Worm (Caenorhabditis elegans): ENCODE measurements around the gene F23B12.1.

The F23B12.1 gene

ce11 chrV:14440841-14441240, 11.9 kb downstream of the F23B12.1 start, which contains the start of gene F23B12.4:
TSS of gene F23B12.4 (plus strand) at chrV:14441141.
- TF ChIP-seq zip-11 (GFP tag; IDR thresholded peaks at IDR 0.05) (no peak), madf-9 (GFP tag; conservative IDR thresholded peaks at IDR 0.05) (no peak), F49E8.2 (tag; optimal IDR thresholded peaks at IDR 0.05; ENCODE audit: borderline replicate concordance) (no peak), zip-2 (tag; optimal IDR thresholded peaks at IDR 0.05) (no peak), unc-130 (GFP tag; optimal IDR thresholded peaks at IDR 0.05) (no peak), mxl-3 (GFP tag; optimal IDR thresholded peaks at IDR 0.05) (no peak), hmg-1.1 (GFP tag; IDR thresholded peaks at IDR 0.05) (no peak), hif-1 (tag; optimal IDR thresholded peaks at IDR 0.05) (no peak), gei-8 (GFP tag; optimal IDR thresholded peaks at IDR 0.05) (no peak), hlh-11 (tag; optimal IDR thresholded peaks at IDR 0.05) (no peak), nhr-11 (tag; optimal IDR thresholded peaks at IDR 0.05) (no peak), T26A8.4 (GFP tag; IDR thresholded peaks at IDR 0.05) (no peak), fkh-10 (GFP tag; optimal IDR thresholded peaks at IDR 0.05) (no peak), Y48G9A.11 (GFP tag; IDR thresholded peaks at IDR 0.05) (no peak), F37D6.2 (tag; optimal IDR thresholded peaks at IDR 0.05) (no peak), ZK546.5 (tag; optimal IDR thresholded peaks at IDR 0.05) (no peak), fos-1 (tag; optimal IDR thresholded peaks at IDR 0.05) (no peak)

- TF ChIP-seq mes-2 (tag; optimal IDR thresholded peaks at IDR 0.05; ENCODE audit: poor library complexity, severe bottlenecking) = peak; percentile 53
These were observed 14.6 kb downstream of the F23B12.1 start for ce11 chrV:14443471-14444015.

- no peak for TF ChIP-seq nhr-76 (tag; optimal IDR thresholded peaks at IDR 0.05)
- TF ChIP-seq set-16 (GFP tag; IDR thresholded peaks at IDR 0.05) = peak; percentile 51
These were observed 17.5 kb downstream of the F23B12.1 start for ce11 chrV:14446453-14446852.

- TF ChIP-seq gei-8 (GFP tag; optimal IDR thresholded peaks at IDR 0.05) = no peak
- peak; percentile 24 for TF ChIP-seq dve-1 (tag; optimal IDR thresholded peaks at IDR 0.05; ENCODE audit: insufficient read depth)
- TF ChIP-seq daf-16 (GFP tag; optimal IDR thresholded peaks at IDR 0.05) = no peak
- TF ChIP-seq daf-16 (tag; optimal IDR thresholded peaks at IDR 0.05) = peak; percentile 23
- no peak for TF ChIP-seq daf-12 (tag; optimal IDR thresholded peaks at IDR 0.05)
- TF ChIP-seq nhr-6 (tag; optimal IDR thresholded peaks at IDR 0.05) = peak; percentile 48
- peak; percentile 95 for TF ChIP-seq T20F7.1 (GFP tag; optimal IDR thresholded peaks at IDR 0.05)
- TF ChIP-seq hlh-11 (tag; optimal IDR thresholded peaks at IDR 0.05) = peak; percentile 44
- peak; percentile 74 for TF ChIP-seq pqm-1 (tag; optimal IDR thresholded peaks at IDR 0.05)
- peak; percentile 56 for TF ChIP-seq dmd-6 (GFP tag; IDR thresholded peaks at IDR 0.05)
- peak; percentile 19 for TF ChIP-seq mes-2 (tag; optimal IDR thresholded peaks at IDR 0.05; ENCODE audit: poor library complexity, severe bottlenecking)
- peak; percentile 68 for TF ChIP-seq nhr-28 (tag; optimal IDR thresholded peaks at IDR 0.05)
- no peak for TF ChIP-seq ZK337.2 (GFP tag; IDR thresholded peaks at IDR 0.05)
These were observed 18.3 kb downstream of the F23B12.1 start, which contains the start of the genes dlat-1 and fntb-1 for ce11 chrV:14447240-14447763. TSS of gene dlat-1 (minus strand) at chrV:14447290. TSS of gene fntb-1 (plus strand) at chrV:14447651.

ce11 chrV:14448669-14449068, 19.7 kb downstream of the F23B12.1 start:
- TF ChIP-seq Y105C5A.15 (GFP tag; IDR thresholded peaks at IDR 0.05) = no peak
- TF ChIP-seq aly-2 (tag; optimal IDR thresholded peaks at IDR 0.05) = no peak
- peak; percentile 63; the same call in 1 of the 2 replicates for TF ChIP-seq mxl-2 (GFP tag; conservative IDR thresholded peaks at IDR 0.05)
- no peak for TF ChIP-seq ceh-82 (tag; optimal IDR thresholded peaks at IDR 0.05)
- peak; percentile 58 for TF ChIP-seq hlh-30 (tag; optimal IDR thresholded peaks at IDR 0.05; ENCODE audit: insufficient read depth)
- no peak for TF ChIP-seq ztf-7 (tag; optimal IDR thresholded peaks at IDR 0.05)
- TF ChIP-seq Y75B8A.6 (GFP tag; IDR thresholded peaks at IDR 0.05) = no peak
- no peak for TF ChIP-seq nhr-237 (tag; optimal IDR thresholded peaks at IDR 0.05)
- no peak for TF ChIP-seq daf-8 (GFP tag; IDR thresholded peaks at IDR 0.05)
- no peak for TF ChIP-seq php-3 (GFP tag; IDR thresholded peaks at IDR 0.05)
- no peak for TF ChIP-seq nhr-42 (GFP tag; IDR thresholded peaks at IDR 0.05)
- TF ChIP-seq lin-38 (GFP tag; IDR thresholded peaks at IDR 0.05) = no peak
- TF ChIP-seq R02D3.7 (tag; optimal IDR thresholded peaks at IDR 0.05) = no peak
- TF ChIP-seq dmd-6 (GFP tag; IDR thresholded peaks at IDR 0.05) = peak; percentile 26; the same call in 1 of the 2 replicates
- TF ChIP-seq nhr-28 (tag; optimal IDR thresholded peaks at IDR 0.05) = peak; percentile 37
- peak; percentile 38 for TF ChIP-seq mxl-3 (GFP tag; optimal IDR thresholded peaks at IDR 0.05)

Measured in whole organism, L4 larva.